Fruit fly (Drosophila melanogaster) S2 (cell line): ENCODE data around the gene polybromo.

Experiments
- CG8478 ChIP-seq: fragments of >200 bp; optimal IDR thresholded peaks from 2 replicates; lab custom pipeline; 2018
- CTCF ChIP-seq, 2 experiments: fragments of >200 bp; optimal IDR thresholded peaks; 2 replicates each; lab custom pipeline; 2018

polybromo gene

DNA sequence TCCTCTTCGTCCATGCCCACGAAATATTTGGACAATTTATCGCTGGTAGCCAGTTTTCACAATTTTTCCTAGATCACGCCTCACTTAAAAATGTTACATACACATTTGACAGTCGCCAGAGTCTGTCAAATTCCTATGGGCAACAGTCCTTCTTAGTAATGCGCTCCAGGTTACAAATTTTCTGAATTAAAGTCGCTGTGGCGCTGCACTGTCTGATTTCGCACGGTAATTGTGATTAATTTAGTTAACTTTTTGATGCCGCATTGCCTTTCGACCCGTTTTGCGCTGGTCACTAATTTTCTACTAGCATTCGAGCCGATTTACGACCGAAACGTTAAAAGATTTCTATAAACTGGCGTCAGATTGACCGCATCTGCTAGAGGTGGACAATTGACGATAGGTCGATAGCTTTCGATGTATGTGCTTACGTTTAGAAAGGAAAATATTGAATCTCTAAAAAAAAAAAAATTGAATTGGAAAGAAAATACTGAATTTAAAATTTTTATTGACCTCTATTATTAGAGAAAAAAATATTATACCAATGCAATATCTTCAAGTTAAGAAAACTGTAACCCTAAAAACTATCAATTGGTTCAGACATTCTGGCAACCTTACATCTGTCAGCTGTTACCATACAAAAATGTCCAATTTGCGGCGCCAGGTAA, 8.7 kb upstream of the polybromo start, which contains the start of the genes lili and CG34150:
TSS of gene lili (minus strand) at position 376 of the 665 bp plus-strand sequence.
TSS of gene CG34150 (plus strand) at position 626 of the 665 bp plus-strand sequence.
- TF ChIP-seq CTCF (optimal IDR thresholded peaks at IDR 0.05; lab: Kevin White, UChicago), result no peak
- no peak for TF ChIP-seq CG8478 (lab: Kevin White, UChicago)

- no peak for TF ChIP-seq CG8478 (lab: Kevin White, UChicago)
- TF ChIP-seq CTCF (optimal IDR thresholded peaks at IDR 0.05; lab: Kevin White, UChicago), result no peak
These were observed 8.1 kb upstream of the polybromo start for dm6 chr3R:24812987-24813636.

- TF ChIP-seq CTCF (optimal IDR thresholded peaks at IDR 0.05; lab: Kevin White, UChicago), result no peak
- no peak for TF ChIP-seq CG8478 (lab: Kevin White, UChicago)
These were observed 7.3 kb upstream of the polybromo start for dm6 chr3R:24812394-24812793.

- TF ChIP-seq CG8478 (lab: Kevin White, UChicago) (no peak), CTCF (optimal IDR thresholded peaks at IDR 0.05; lab: Kevin White, UChicago) (no peak)
These were observed 6.0 kb upstream of the polybromo start for dm6 chr3R:24810844-24811625.

DNA sequence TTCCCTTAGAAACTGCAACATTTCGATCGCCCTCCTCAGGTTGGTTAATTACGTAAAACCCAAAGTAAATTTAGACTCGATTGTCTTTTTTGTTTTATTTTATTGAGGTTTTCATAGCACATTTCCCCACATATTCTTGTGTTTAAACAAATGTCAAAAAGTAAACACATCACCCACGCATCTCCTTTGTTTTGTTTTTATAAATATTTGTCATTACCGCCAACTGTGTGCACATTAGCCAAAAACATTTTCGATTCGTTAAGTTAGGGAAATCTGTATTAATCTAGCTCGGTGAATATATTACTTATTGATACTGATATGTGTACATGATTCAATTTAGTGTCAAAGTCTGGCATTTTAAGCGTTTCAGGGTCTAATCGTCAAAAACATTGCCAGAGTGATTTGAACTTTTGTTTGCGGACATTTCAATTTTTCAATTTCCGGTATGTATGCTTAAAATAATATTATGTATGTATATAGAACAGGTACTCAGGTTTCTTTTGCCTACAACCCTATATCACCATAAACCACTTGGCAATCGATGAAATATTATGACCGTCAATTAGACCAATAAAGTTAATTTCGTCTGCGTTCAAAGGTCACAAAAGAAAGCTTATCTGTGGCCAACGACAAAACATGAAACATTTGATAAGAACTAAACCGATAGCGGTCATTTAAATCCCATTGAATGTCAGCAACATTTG, 4.7 kb upstream of the polybromo start:
- no peak for TF ChIP-seq CTCF (optimal IDR thresholded peaks at IDR 0.05; lab: Kevin White, UChicago)
- no peak for TF ChIP-seq CG8478 (lab: Kevin White, UChicago)

dm6 chr3R:24807321-24807720, 2.3 kb upstream of the polybromo start, which contains the start of gene CG6980:
Gene CG6980 (plus strand): TSS chr3R:24807621.
- TF ChIP-seq CG8478 (lab: Kevin White, UChicago) (no peak), CTCF (optimal IDR thresholded peaks at IDR 0.05; lab: Kevin White, UChicago) (no peak)

dm6 chr3R:24799503-24799902, 5.6 kb downstream of the polybromo start, which contains the start of gene Ude:
Gene Ude (minus strand): TSS chr3R:24799668.
- no peak for TF ChIP-seq CG8478 (lab: Kevin White, UChicago)
- no peak for TF ChIP-seq CTCF (optimal IDR thresholded peaks at IDR 0.05; lab: Kevin White, UChicago)

DNA sequence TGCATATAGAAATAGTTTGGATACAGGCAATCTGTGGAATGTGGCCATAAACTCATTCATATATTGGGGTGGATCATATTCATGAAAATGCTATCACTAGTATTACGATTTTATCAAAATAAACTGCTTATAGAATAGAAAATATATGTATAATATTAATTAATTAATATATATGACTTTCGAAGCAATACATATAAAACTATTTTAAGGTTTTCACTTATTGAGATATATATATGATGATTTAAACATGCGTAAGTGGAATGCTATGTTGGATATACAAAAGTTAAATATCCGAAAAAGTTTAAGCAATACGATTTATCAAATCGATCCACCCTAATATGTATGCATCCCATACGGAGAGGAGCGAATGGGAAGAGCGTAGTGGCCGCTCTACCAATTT, 6.5 kb downstream of the polybromo start:
- TF ChIP-seq CTCF (optimal IDR thresholded peaks at IDR 0.05; lab: Kevin White, UChicago), result no peak
- TF ChIP-seq CG8478 (lab: Kevin White, UChicago), result no peak

DNA sequence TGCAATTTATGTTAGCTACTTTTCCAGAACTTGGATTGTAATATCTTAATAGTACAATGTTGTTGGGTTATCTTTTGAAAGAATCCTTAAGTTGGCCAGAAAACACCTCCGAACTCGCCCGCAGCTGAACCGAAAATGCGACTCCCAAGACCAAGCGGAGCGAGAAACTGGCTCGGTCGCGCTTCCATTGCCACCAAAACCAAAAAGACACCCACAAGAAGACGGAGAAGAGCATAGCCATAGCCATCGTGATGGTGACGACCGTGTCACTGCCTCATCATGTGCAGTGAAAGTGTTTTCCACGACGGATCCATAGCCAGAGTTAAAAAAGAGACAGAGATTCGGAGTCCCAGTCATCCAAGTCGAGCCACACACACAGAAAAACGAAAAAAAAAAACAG, 15.0 kb downstream of the polybromo start, which contains the start of gene CG13634:
TSS of gene CG13634 (minus strand) at position 101 of the 400 bp plus-strand sequence.
- TF ChIP-seq CTCF (optimal IDR thresholded peaks at IDR 0.05; lab: Kevin White, UChicago) (no peak), CG8478 (lab: Kevin White, UChicago) (no peak)

DNA sequence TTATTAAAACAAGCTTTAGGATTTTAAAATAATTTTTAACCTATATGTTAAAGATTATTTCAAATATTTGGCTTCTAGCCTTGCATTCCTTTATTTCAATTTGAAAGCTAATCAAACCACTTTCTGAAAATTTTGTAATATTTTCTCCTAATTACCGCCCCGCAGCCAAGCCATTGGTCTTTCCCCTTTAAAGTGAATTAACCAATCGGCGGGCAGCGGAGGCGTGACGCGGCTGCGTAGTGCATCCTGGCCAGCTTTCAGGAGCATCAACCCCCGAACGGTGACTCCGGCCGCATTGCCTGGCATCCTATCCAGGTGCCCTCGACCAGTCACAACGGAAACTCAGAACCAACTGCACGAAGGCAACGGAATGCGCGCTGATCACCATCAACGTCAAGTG, 17.3 kb downstream of the polybromo start, which contains the start of gene Ets96B:
TSS of gene Ets96B (plus strand) at position 321 of the 400 bp plus-strand sequence.
- TF ChIP-seq CTCF (optimal IDR thresholded peaks at IDR 0.05; lab: Kevin White, UChicago) (no peak), CG8478 (lab: Kevin White, UChicago) (no peak)

dm6 chr3R:24787042-24787565, 18.0 kb downstream of the polybromo start, which contains the start of gene CG5805:
Gene CG5805 (minus strand): TSS chr3R:24787421.
- TF ChIP-seq CG8478 (lab: Kevin White, UChicago) (no peak), CTCF (optimal IDR thresholded peaks at IDR 0.05; lab: Kevin White, UChicago) (no peak)

DNA sequence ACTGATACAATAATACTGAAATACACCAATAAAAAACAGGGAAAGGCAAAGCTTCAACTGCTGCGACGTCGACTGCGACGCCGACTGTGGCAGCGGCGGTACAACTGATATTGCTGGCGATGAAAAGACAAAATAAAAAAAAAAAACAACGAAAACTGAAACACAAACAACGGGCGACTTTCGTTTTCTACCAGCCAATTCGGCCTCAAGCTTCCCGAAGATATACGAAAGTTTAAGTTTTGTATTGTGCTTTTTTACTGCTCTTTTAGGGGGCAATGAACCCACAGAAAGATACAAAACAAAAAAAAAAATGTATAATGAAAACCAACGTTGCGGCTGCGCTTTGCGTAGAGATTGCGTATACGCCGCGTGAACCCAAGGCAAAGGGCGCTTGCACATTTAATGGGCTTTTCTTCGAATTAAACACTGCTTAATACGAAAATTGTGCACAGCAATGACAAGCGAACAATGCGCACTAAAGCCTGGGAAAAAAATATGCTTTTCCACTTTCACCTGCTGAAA, 26.8 kb downstream of the polybromo start:
- TF ChIP-seq CG8478 (lab: Kevin White, UChicago) (no peak), CTCF (optimal IDR thresholded peaks at IDR 0.05; lab: Kevin White, UChicago) (no peak)

dm6 chr3R:24777101-24777500, 28.0 kb downstream of the polybromo start:
- TF ChIP-seq CG8478 (lab: Kevin White, UChicago), result no peak
- no peak for TF ChIP-seq CTCF (optimal IDR thresholded peaks at IDR 0.05; lab: Kevin White, UChicago)
